Worm (Caenorhabditis elegans) whole organism, midembryonic: ENCODE results near the gene ZC155.4.

ENCODE experiments used
- T22C8.4 ChIP-seq: fragments of 200-800 bp; sonication (Bioruptor generic); IDR thresholded peaks from 2 replicates; pipeline ENCODE4 v1.3.6; 2022; ENCODE audit warnings: missing genetic modification characterization, missing compliant biosample characterization
- cog-1 ChIP-seq: sonication (generic microtip); optimal IDR thresholded peaks from 2 replicates; lab custom pipeline; 2016; ENCODE audit warnings: missing genetic modification characterization, missing compliant biosample characterization
- flt-1 ChIP-seq: fragments of 200-800 bp; sonication (Bioruptor generic); IDR thresholded peaks from 2 replicates; pipeline ENCODE4 v1.3.6; 2022; ENCODE audit warnings: missing genetic modification characterization, missing compliant biosample characterization
- med-1 ChIP-seq: sonication (generic microtip); optimal IDR thresholded peaks from 2 replicates; lab custom pipeline; 2017; ENCODE audit warnings: missing genetic modification characterization, mild to moderate bottlenecking, missing compliant biosample characterization, antibody characterized with exemption, missing genetic modification reagents; ENCODE audit not compliant: insufficient read depth
- ref-1 ChIP-seq: fragments of 200-800 bp; sonication (Bioruptor generic); conservative IDR thresholded peaks from 2 replicates; pipeline ENCODE4 v1.3.6; 2022; ENCODE audit warnings: missing genetic modification reagents, missing genetic modification characterization, missing compliant biosample characterization
- tab-1 ChIP-seq: fragments of 200-800 bp; sonication (Bioruptor generic); IDR thresholded peaks from 2 replicates; pipeline ENCODE4 v1.3.6; 2022; ENCODE audit warnings: missing genetic modification characterization, missing compliant biosample characterization
- ztf-23 ChIP-seq: fragments of 200-800 bp; sonication (Bioruptor generic); IDR thresholded peaks from 2 replicates; pipeline ENCODE4 v1.3.6; 2022; ENCODE audit warnings: missing genetic modification reagents, missing genetic modification characterization, missing compliant biosample characterization
- ztf-29 ChIP-seq: fragments of 200-800 bp; sonication (Bioruptor generic); IDR thresholded peaks from 2 replicates; pipeline ENCODE4 v1.3.6; 2022; ENCODE audit warnings: missing genetic modification reagents, missing genetic modification characterization, missing compliant biosample characterization

- TF ChIP-seq med-1 (GFP tag; lab: Kevin White, UChicago) (no peak), ztf-23 (no peak), flt-1 (GFP tag; lab: Robert Waterston, UW) (no peak), tab-1 (GFP tag; lab: Robert Waterston, UW) (no peak), T22C8.4 (GFP tag; lab: Robert Waterston, UW) (no peak), cog-1 (tag; lab: Kevin White, UChicago) (no peak), ref-1 (no peak), ztf-29 (GFP tag; lab: Robert Waterston, UW) (no peak)
Observed at ce11 chrIII:5165745-5166144, 49.5 kb downstream of the ZC155.4 start.
